Worm (Caenorhabditis elegans) whole organism, dauer: ENCODE results near the gene K06A4.6.
"Not testable (repeated sequence)": the region's sequence is repeated elsewhere in the genome, so short reads cannot be mapped to it uniquely, and the experiment has no call there.

Source experiments
- unc-62 ChIP-seq: sonication (generic microtip); optimal IDR thresholded peaks from 2 replicates; lab custom pipeline; 2017; ENCODE audit warnings: missing biosample characterization, missing genetic modification reagents, missing genetic modification characterization

The K06A4.6 gene

DNA sequence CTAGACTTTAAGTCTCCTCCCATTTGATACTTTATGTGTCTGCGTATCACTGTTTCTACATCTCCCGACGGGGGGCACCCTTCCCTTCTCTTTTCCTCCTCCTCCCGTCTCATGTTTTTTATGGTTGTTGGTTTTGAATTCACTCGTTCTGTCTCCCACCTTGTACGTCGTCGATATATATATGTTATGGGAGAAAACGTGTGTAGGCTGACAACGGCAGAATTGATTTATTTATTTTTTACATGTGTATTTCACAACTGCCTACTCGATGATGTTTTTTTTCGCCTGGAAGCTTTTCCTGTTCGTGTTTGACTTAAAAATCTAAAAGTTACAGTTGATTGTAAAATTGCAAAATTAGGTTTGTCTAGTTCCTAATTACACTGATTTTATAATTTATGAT lies 38.0 kb downstream of the K06A4.6 start:
- TF ChIP-seq unc-62 = no peak

- no peak for TF ChIP-seq unc-62
Measured at ce11 chrV:9441046-9441445, 39.4 kb downstream of the K06A4.6 start.

DNA sequence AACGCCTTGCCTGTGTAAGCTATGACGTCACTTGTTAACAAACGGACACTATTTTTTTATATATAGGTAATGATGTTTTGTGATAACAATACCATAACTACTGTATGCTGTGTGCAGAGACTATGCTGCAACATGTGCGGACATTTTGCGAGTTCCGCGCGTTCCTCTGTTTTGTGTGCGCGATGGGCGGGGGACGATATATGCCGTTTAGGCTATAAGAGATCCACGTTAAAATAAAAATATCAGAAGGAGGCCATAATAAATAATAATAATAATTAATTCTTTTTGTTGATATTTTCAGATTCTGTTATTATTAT lies 40.5 kb downstream of the K06A4.6 start:
- no peak for TF ChIP-seq unc-62

DNA sequence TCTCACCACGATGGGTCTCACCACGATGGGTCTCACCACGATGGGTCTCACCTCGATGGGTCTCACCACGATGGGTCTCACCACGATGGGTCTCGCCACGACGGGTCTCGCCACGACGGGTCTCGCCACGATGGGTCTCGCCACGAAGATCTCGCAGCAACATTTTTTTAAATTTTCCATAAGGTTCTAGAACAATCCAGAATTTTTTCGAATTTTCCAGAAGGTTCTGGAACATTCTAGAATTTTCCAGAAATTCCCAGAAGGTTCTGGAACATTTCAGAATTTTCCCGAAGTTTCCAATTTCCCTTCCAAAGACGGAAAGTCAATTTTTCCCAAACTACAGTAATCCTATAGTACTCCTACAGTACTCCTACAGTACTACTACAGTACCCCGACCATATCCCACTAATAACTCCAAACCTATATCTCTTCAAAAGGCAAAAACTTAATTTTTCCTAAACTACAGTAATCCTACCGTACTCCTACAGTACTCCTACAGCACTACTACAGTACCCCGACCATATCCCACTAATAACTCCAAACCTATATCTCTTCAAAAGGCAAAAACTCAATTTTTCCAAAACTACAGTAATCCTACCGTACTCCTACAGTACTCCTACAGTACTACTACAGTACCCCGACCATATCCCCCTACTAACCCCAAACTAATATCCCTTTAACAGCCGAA lies 41.0 kb downstream of the K06A4.6 start, which contains the start of gene Y54B9A.1:
Y54B9A.1 (minus strand) TSS at position 235 of the 688 bp plus-strand sequence.
- not testable (repeated sequence) for TF ChIP-seq unc-62
